Worm (Caenorhabditis elegans) whole organism, young adult: ENCODE measurements around the gene F37H8.5.

Source experiments
- B0035.1 ChIP-seq: sonication (generic microtip); optimal IDR thresholded peaks from 2 replicates; lab custom pipeline; 2016; ENCODE audit warnings: missing genetic modification characterization, mild to moderate bottlenecking, missing compliant biosample characterization, missing genotype, missing genetic modification reagents
- B0261.1 ChIP-seq: sonication (generic microtip); optimal IDR thresholded peaks from 2 replicates; lab custom pipeline; 2016; ENCODE audit warnings: mild to moderate bottlenecking, missing genetic modification characterization, moderate library complexity, missing compliant biosample characterization
- C17E4.6 ChIP-seq: fragments of 200-800 bp; sonication (Bioruptor generic); IDR thresholded peaks from 2 replicates; pipeline ENCODE4 v1.3.6; 2022; ENCODE audit warnings: missing genetic modification reagents, missing genetic modification characterization, missing compliant biosample characterization
- F22D6.2 ChIP-seq: sonication (generic microtip); optimal IDR thresholded peaks from 2 replicates; lab custom pipeline; 2016; ENCODE audit warnings: mild to moderate bottlenecking, missing genetic modification characterization, missing compliant biosample characterization
- F33H1.4 ChIP-seq: fragments of 200-800 bp; sonication (Bioruptor generic); IDR thresholded peaks from 2 replicates; pipeline ENCODE4 v1.3.6; 2022; ENCODE audit warnings: missing genetic modification reagents, missing genetic modification characterization, missing compliant biosample characterization
- F55B11.4 ChIP-seq: sonication (generic microtip); optimal IDR thresholded peaks from 2 replicates; lab custom pipeline; 2016; ENCODE audit warnings: missing compliant biosample characterization, missing genetic modification characterization, borderline replicate concordance; ENCODE audit not compliant: insufficient read depth
- T07F8.4 ChIP-seq: sonication (generic microtip); optimal IDR thresholded peaks from 2 replicates; lab custom pipeline; 2016; ENCODE audit warnings: mild to moderate bottlenecking, missing genetic modification characterization, moderate library complexity, missing compliant biosample characterization
- Y95B8A.8 ChIP-seq: fragments of 200-800 bp; sonication (Bioruptor generic); IDR thresholded peaks from 2 replicates; pipeline ENCODE4 v1.3.6; 2022; ENCODE audit warnings: missing genetic modification reagents, missing genetic modification characterization, missing compliant biosample characterization
- akir-1 ChIP-seq: fragments of 200-800 bp; sonication (Bioruptor generic); optimal IDR thresholded peaks from 2 replicates; lab custom pipeline; 2018; ENCODE audit warnings: mild to moderate bottlenecking, missing genetic modification characterization, moderate library complexity, missing compliant biosample characterization
- aptf-2 ChIP-seq: fragments of 200-800 bp; sonication (Bioruptor generic); conservative IDR thresholded peaks from 2 replicates; pipeline ENCODE4 v1.3.6; 2022; ENCODE audit warnings: missing genetic modification reagents, missing genetic modification characterization, missing compliant biosample characterization
- athp-1 ChIP-seq: sonication (generic microtip); optimal IDR thresholded peaks from 2 replicates; lab custom pipeline; 2017; ENCODE audit warnings: mild to moderate bottlenecking, missing genetic modification characterization, missing compliant biosample characterization
- attf-3 ChIP-seq: fragments of 200-800 bp; sonication (Bioruptor generic); conservative IDR thresholded peaks from 2 replicates; pipeline ENCODE4 v1.3.6; 2022; ENCODE audit warnings: missing genetic modification reagents, missing genetic modification characterization, missing compliant biosample characterization
- attf-5 ChIP-seq: fragments of 200-800 bp; sonication (Bioruptor generic); optimal IDR thresholded peaks from 2 replicates; lab custom pipeline; 2018; ENCODE audit warnings: mild to moderate bottlenecking, missing genetic modification characterization, missing compliant biosample characterization
- ceh-27 ChIP-seq: fragments of 200-800 bp; sonication (Bioruptor generic); optimal IDR thresholded peaks from 2 replicates; lab custom pipeline; 2018; ENCODE audit warnings: mild to moderate bottlenecking, missing genetic modification characterization, moderate library complexity, missing compliant biosample characterization
- ceh-58 ChIP-seq: fragments of 200-800 bp; sonication (Bioruptor generic); IDR thresholded peaks from 2 replicates; pipeline ENCODE4 v1.3.6; 2022; ENCODE audit warnings: missing genetic modification characterization, missing compliant biosample characterization
- chd-7 ChIP-seq: sonication (generic microtip); optimal IDR thresholded peaks from 2 replicates; lab custom pipeline; 2016; ENCODE audit warnings: mild to moderate bottlenecking, missing genetic modification characterization, moderate library complexity, missing compliant biosample characterization
- dpff-1 ChIP-seq: sonication (generic microtip); optimal IDR thresholded peaks from 2 replicates; lab custom pipeline; 2017; ENCODE audit warnings: mild to moderate bottlenecking, missing genetic modification characterization, missing compliant biosample characterization
- dpl-1 ChIP-seq: fragments of 150-350 bp; optimal IDR thresholded peaks from 2 replicates; lab custom pipeline; 2014; ENCODE audit warnings: missing biosample characterization, missing genetic modification reagents, missing genetic modification characterization
- egrh-3 ChIP-seq: fragments of 200-800 bp; sonication (Bioruptor generic); IDR thresholded peaks from 2 replicates; pipeline ENCODE4 v1.3.6; 2022; ENCODE audit warnings: missing genetic modification reagents, missing genetic modification characterization, missing compliant biosample characterization
- ekl-4 ChIP-seq: fragments of 200-800 bp; sonication (Bioruptor generic); IDR thresholded peaks from 2 replicates; pipeline ENCODE4 v1.3.6; 2022; ENCODE audit warnings: missing genetic modification reagents, missing genetic modification characterization, missing compliant biosample characterization
- gei-17 ChIP-seq: fragments of 200-800 bp; sonication (Bioruptor generic); optimal IDR thresholded peaks from 2 replicates; lab custom pipeline; 2018; ENCODE audit warnings: mild to moderate bottlenecking, missing genetic modification characterization, missing compliant biosample characterization
- him-1 ChIP-seq: sonication (generic microtip); optimal IDR thresholded peaks from 2 replicates; lab custom pipeline; 2016; ENCODE audit warnings: missing genotype, missing genetic modification reagents, missing genetic modification characterization, missing compliant biosample characterization
- hlh-12 ChIP-seq: sonication (generic microtip); optimal IDR thresholded peaks from 2 replicates; lab custom pipeline; 2016; ENCODE audit warnings: missing genetic modification characterization, missing compliant biosample characterization
- hlh-26 ChIP-seq: fragments of 200-800 bp; sonication (Bioruptor generic); conservative IDR thresholded peaks from 2 replicates; pipeline ENCODE4 v1.3.6; 2022; ENCODE audit warnings: missing genetic modification reagents, missing genetic modification characterization, missing compliant biosample characterization
- lin-35 ChIP-seq, 3 experiments: fragments of 150-350 bp in 2 of 3; sonication (generic microtip) in 1 of 3; optimal IDR thresholded peaks; 2 replicates each; lab custom pipeline; 2014 to 2018; ENCODE audit warnings: missing biosample characterization in 3 of 3, missing genetic modification characterization in 3 of 3, missing genetic modification reagents in 3 of 3
- lin-40 ChIP-seq: sonication (generic microtip); optimal IDR thresholded peaks from 2 replicates; lab custom pipeline; 2016; ENCODE audit warnings: missing genetic modification characterization, mild to moderate bottlenecking, missing compliant biosample characterization, missing genotype, missing genetic modification reagents
- lin-54 ChIP-seq: fragments of 200-800 bp; sonication (Bioruptor generic); optimal IDR thresholded peaks from 2 replicates; lab custom pipeline; 2018; ENCODE audit warnings: mild to moderate bottlenecking, missing genetic modification characterization, missing compliant biosample characterization
- lir-1 ChIP-seq: fragments of 200-800 bp; sonication (Bioruptor generic); conservative IDR thresholded peaks from 2 replicates; pipeline ENCODE4 v1.3.6; 2022; ENCODE audit warnings: missing genetic modification reagents, missing genetic modification characterization, missing compliant biosample characterization
- nfya-1 ChIP-seq: sonication (generic microtip); optimal IDR thresholded peaks from 2 replicates; lab custom pipeline; 2017; ENCODE audit warnings: antibody characterized with exemption, missing compliant biosample characterization, missing genetic modification characterization, borderline replicate concordance; ENCODE audit not compliant: insufficient read depth
- nhr-27 ChIP-seq: fragments of 200-800 bp; sonication (Bioruptor generic); optimal IDR thresholded peaks from 2 replicates; lab custom pipeline; 2018; ENCODE audit warnings: mild to moderate bottlenecking, missing genetic modification characterization, moderate library complexity, missing compliant biosample characterization
- nhr-80 ChIP-seq: sonication (generic microtip); optimal IDR thresholded peaks from 2 replicates; lab custom pipeline; 2016; ENCODE audit warnings: missing genetic modification characterization, missing compliant biosample characterization
- nhr-90 ChIP-seq: sonication (generic microtip); optimal IDR thresholded peaks from 2 replicates; lab custom pipeline; 2016; ENCODE audit warnings: missing genotype, mild to moderate bottlenecking, missing genetic modification characterization, missing compliant biosample characterization
- rec-8 ChIP-seq, 2 experiments: sonication (generic microtip); optimal IDR thresholded peaks; 2 replicates each; lab custom pipeline; 2016; ENCODE audit warnings: mild to moderate bottlenecking in 2 of 2, missing genetic modification characterization in 2 of 2, missing genetic modification reagents in 2 of 2, missing genotype in 2 of 2, missing biosample characterization in 1 of 2, missing compliant biosample characterization in 1 of 2, moderate library complexity in 1 of 2
- snpc-1.1 ChIP-seq: sonication (generic microtip); optimal IDR thresholded peaks from 2 replicates; lab custom pipeline; 2017; ENCODE audit warnings: missing genetic modification characterization, mild to moderate bottlenecking, missing compliant biosample characterization, antibody characterized with exemption, moderate library complexity, missing genotype, missing genetic modification reagents; ENCODE audit not compliant: insufficient read depth
- snpc-4 ChIP-seq, 5 experiments: fragments of 150-350 bp in 1 of 5; sonication (generic microtip) in 4 of 5; optimal IDR thresholded peaks; 2 replicates each; lab custom pipeline; 2014 to 2018; ENCODE audit warnings: missing genetic modification characterization in 5 of 5, missing biosample characterization in 3 of 5, antibody characterized with exemption in 2 of 5, mild to moderate bottlenecking in 2 of 5, missing compliant biosample characterization in 2 of 5, missing genotype in 2 of 5, moderate library complexity in 2 of 5, missing genetic modification reagents in 1 of 5
- sptf-2 ChIP-seq: fragments of 200-800 bp; sonication (Bioruptor generic); optimal IDR thresholded peaks from 2 replicates; lab custom pipeline; 2018; ENCODE audit warnings: mild to moderate bottlenecking, missing genetic modification characterization, missing compliant biosample characterization
- ztf-22 ChIP-seq: fragments of 200-800 bp; sonication (Bioruptor generic); optimal IDR thresholded peaks from 2 replicates; lab custom pipeline; 2018; ENCODE audit warnings: mild to moderate bottlenecking, missing genetic modification characterization, moderate library complexity, missing compliant biosample characterization
- ztf-26 ChIP-seq: sonication (generic microtip); optimal IDR thresholded peaks from 2 replicates; lab custom pipeline; 2017; ENCODE audit warnings: missing genetic modification characterization, missing compliant biosample characterization
- ztf-28 ChIP-seq: fragments of 200-800 bp; sonication (Bioruptor generic); IDR thresholded peaks from 2 replicates; pipeline ENCODE4 v1.3.6; 2022; ENCODE audit warnings: missing genetic modification reagents, missing genetic modification characterization, missing compliant biosample characterization
- ztf-6 ChIP-seq: fragments of 200-800 bp; sonication (Bioruptor generic); IDR thresholded peaks from 2 replicates; pipeline ENCODE4 v1.3.6; 2022; ENCODE audit warnings: missing genetic modification reagents, missing genetic modification characterization, missing compliant biosample characterization

The F37H8.5 gene

ce11 chrII:11157660-11158059, 30.3 kb upstream of the F37H8.5 start (continued):
- peak; percentile 84 for TF ChIP-seq him-1 (tag; lab: Kevin White, UChicago)
- peak; percentile 36 for TF ChIP-seq snpc-4 (GFP tag; optimal IDR thresholded peaks at IDR 0.05; lab: Kevin White, UChicago)
- TF ChIP-seq snpc-4 (tag; optimal IDR thresholded peaks at IDR 0.05; lab: Kevin White, UChicago) = peak; percentile 10 to 83 (median 71)
- no peak for TF ChIP-seq sptf-2 (GFP tag; lab: Kevin White, UChicago)
- TF ChIP-seq rec-8 (tag; optimal IDR thresholded peaks at IDR 0.05; lab: Kevin White, UChicago) = peak in 1 of 2 experiments; percentile 54
- TF ChIP-seq nhr-80 = peak; percentile 39
- TF ChIP-seq T07F8.4 = peak; percentile 10
- no peak for TF ChIP-seq akir-1 (GFP tag; lab: Kevin White, UChicago)
- TF ChIP-seq nfya-1 (tag; lab: Kevin White, UChicago) = no peak
- TF ChIP-seq F33H1.4 (GFP tag; lab: Robert Waterston, UW) = peak; percentile 60
- TF ChIP-seq gei-17 (GFP tag; lab: Kevin White, UChicago) = no peak
- TF ChIP-seq snpc-1.1 (tag; lab: Kevin White, UChicago) = peak; percentile 19
- TF ChIP-seq egrh-3 (GFP tag; lab: Robert Waterston, UW) = no peak; the same call in 1 of the 2 replicates
- TF ChIP-seq hlh-26 = no peak
- TF ChIP-seq lin-35 (GFP tag; optimal IDR thresholded peaks at IDR 0.05; lab: Kevin White, UChicago) = peak in 1 of 3 experiments; percentile 19
- TF ChIP-seq hlh-12 (tag; lab: Kevin White, UChicago) = peak; percentile 28
- no peak for TF ChIP-seq ztf-22 (GFP tag; lab: Kevin White, UChicago)
- 0 out of 2 replicates have a peak, but pooled peaks have one; percentile 52 for TF ChIP-seq ztf-6 (GFP tag; lab: Robert Waterston, UW)
- TF ChIP-seq attf-5 (GFP tag; lab: Kevin White, UChicago) = peak; percentile 51
- no peak for TF ChIP-seq F22D6.2
- 0 out of 2 replicates have a peak, but pooled peaks have one; percentile 31 for TF ChIP-seq lir-1 (GFP tag; lab: Robert Waterston, UW)
- peak; percentile 44 for TF ChIP-seq chd-7
- peak; percentile 45 for TF ChIP-seq athp-1
- no peak for TF ChIP-seq aptf-2 (GFP tag; lab: Robert Waterston, UW)

- no peak for TF ChIP-seq dpff-1 (tag; lab: Kevin White, UChicago)
- no peak for TF ChIP-seq ekl-4
- TF ChIP-seq ceh-58 (GFP tag; lab: Robert Waterston, UW) = no peak
Measured at ce11 chrII:11161675-11162074, 26.3 kb upstream of the F37H8.5 start.

ce11 chrII:11162390-11162789, 25.6 kb upstream of the F37H8.5 start, which contains the start of gene ptr-13:
Gene ptr-13, minus strand, starts transcription at chrII:11162481.
- TF ChIP-seq lin-54 (GFP tag; lab: Kevin White, UChicago) = no peak
- TF ChIP-seq attf-3 (GFP tag; lab: Robert Waterston, UW) = no peak
- no peak for TF ChIP-seq ztf-28 (GFP tag; lab: Robert Waterston, UW)
- no peak for TF ChIP-seq F33H1.4 (GFP tag; lab: Robert Waterston, UW)
- no peak for TF ChIP-seq lir-1 (GFP tag; lab: Robert Waterston, UW)
- no peak for TF ChIP-seq dpl-1
- TF ChIP-seq B0035.1 (tag; lab: Kevin White, UChicago) = no peak
- TF ChIP-seq nhr-90 (tag; lab: Kevin White, UChicago) = no peak
- TF ChIP-seq B0261.1 (tag; lab: Kevin White, UChicago) = no peak
- TF ChIP-seq Y95B8A.8 (GFP tag; lab: Robert Waterston, UW) = no peak
- no peak for TF ChIP-seq C17E4.6 (GFP tag; lab: Robert Waterston, UW)
- no peak for TF ChIP-seq ceh-27 (GFP tag; lab: Kevin White, UChicago)
- no peak for TF ChIP-seq ztf-26
- no peak for TF ChIP-seq nhr-27
- no peak for TF ChIP-seq lin-40 (tag; lab: Kevin White, UChicago)
- no peak for TF ChIP-seq F55B11.4
